Worm (Caenorhabditis elegans) whole organism, young adult: ENCODE measurements around the gene T05A7.3.

Source experiments
- F49E8.2 ChIP-seq: sonication (generic microtip); optimal IDR thresholded peaks from 3 replicates; lab custom pipeline; 2017; ENCODE audit warnings: missing genetic modification characterization, mild to moderate bottlenecking, missing compliant biosample characterization, antibody characterized with exemption, moderate library complexity; ENCODE audit not compliant: insufficient read depth
- Y53G8AR.9 ChIP-seq: fragments of 200-800 bp; sonication (Bioruptor generic); conservative IDR thresholded peaks from 2 replicates; pipeline ENCODE4 v1.3.6; 2022; ENCODE audit warnings: missing genetic modification reagents, missing genetic modification characterization, missing compliant biosample characterization
- attf-3 ChIP-seq: fragments of 200-800 bp; sonication (Bioruptor generic); conservative IDR thresholded peaks from 2 replicates; pipeline ENCODE4 v1.3.6; 2022; ENCODE audit warnings: missing genetic modification reagents, missing genetic modification characterization, missing compliant biosample characterization
- ceh-27 ChIP-seq: fragments of 200-800 bp; sonication (Bioruptor generic); optimal IDR thresholded peaks from 2 replicates; lab custom pipeline; 2018; ENCODE audit warnings: mild to moderate bottlenecking, missing genetic modification characterization, moderate library complexity, missing compliant biosample characterization
- dpl-1 ChIP-seq: fragments of 150-350 bp; optimal IDR thresholded peaks from 2 replicates; lab custom pipeline; 2014; ENCODE audit warnings: missing biosample characterization, missing genetic modification reagents, missing genetic modification characterization
- ets-4 ChIP-seq: fragments of 200-800 bp; sonication (Bioruptor generic); optimal IDR thresholded peaks from 2 replicates; lab custom pipeline; 2018; ENCODE audit warnings: mild to moderate bottlenecking, missing genetic modification characterization, missing compliant biosample characterization
- lin-40 ChIP-seq: sonication (generic microtip); optimal IDR thresholded peaks from 2 replicates; lab custom pipeline; 2016; ENCODE audit warnings: missing genetic modification characterization, mild to moderate bottlenecking, missing compliant biosample characterization, missing genotype, missing genetic modification reagents
- lsl-1 ChIP-seq: fragments of 200-800 bp; sonication (Bioruptor generic); optimal IDR thresholded peaks from 2 replicates; lab custom pipeline; 2018; ENCODE audit warnings: mild to moderate bottlenecking, missing genetic modification characterization, moderate library complexity, missing compliant biosample characterization
- nfyb-1 ChIP-seq: fragments of 200-800 bp; sonication (Bioruptor generic); IDR thresholded peaks from 2 replicates; pipeline ENCODE4 v1.3.6; 2022; ENCODE audit warnings: missing genetic modification reagents, missing genetic modification characterization, missing compliant biosample characterization
- rpc-1 ChIP-seq, 2 experiments: fragments of 150-350 bp in 1 of 2; sonication (generic microtip) in 1 of 2; optimal IDR thresholded peaks; 2 replicates each; lab custom pipeline; 2014 to 2018; ENCODE audit warnings: missing biosample characterization in 1 of 2, missing genetic modification characterization in 1 of 2, missing genetic modification reagents in 1 of 2, missing genotype in 1 of 2

- TF ChIP-seq rpc-1 (optimal IDR thresholded peaks at IDR 0.05; lab: Kevin White, UChicago): no peak
- TF ChIP-seq rpc-1 (tag; optimal IDR thresholded peaks at IDR 0.05; lab: Kevin White, UChicago): no peak
- TF ChIP-seq dpl-1 (GFP tag; lab: Kevin White, UChicago): no peak
- TF ChIP-seq ets-4 (GFP tag; lab: Kevin White, UChicago): no peak
- TF ChIP-seq attf-3 (GFP tag; lab: Robert Waterston, UW): no peak
- TF ChIP-seq F49E8.2 (tag; lab: Kevin White, UChicago): no peak
- TF ChIP-seq ceh-27: no peak
- no peak for TF ChIP-seq lin-40 (tag; lab: Kevin White, UChicago)
- no peak for TF ChIP-seq Y53G8AR.9 (GFP tag; lab: Robert Waterston, UW)
- TF ChIP-seq lsl-1 (GFP tag; lab: Kevin White, UChicago): no peak
- TF ChIP-seq nfyb-1 (GFP tag; lab: Robert Waterston, UW): no peak
These were observed 19.7 kb upstream of the T05A7.3 start, which contains the start of gene fut-6 for ce11 chrII:4655834-4656233.
